Fruit fly (Drosophila melanogaster): ENCODE results near the gene Acat1.

Gene Acat1

DNA sequence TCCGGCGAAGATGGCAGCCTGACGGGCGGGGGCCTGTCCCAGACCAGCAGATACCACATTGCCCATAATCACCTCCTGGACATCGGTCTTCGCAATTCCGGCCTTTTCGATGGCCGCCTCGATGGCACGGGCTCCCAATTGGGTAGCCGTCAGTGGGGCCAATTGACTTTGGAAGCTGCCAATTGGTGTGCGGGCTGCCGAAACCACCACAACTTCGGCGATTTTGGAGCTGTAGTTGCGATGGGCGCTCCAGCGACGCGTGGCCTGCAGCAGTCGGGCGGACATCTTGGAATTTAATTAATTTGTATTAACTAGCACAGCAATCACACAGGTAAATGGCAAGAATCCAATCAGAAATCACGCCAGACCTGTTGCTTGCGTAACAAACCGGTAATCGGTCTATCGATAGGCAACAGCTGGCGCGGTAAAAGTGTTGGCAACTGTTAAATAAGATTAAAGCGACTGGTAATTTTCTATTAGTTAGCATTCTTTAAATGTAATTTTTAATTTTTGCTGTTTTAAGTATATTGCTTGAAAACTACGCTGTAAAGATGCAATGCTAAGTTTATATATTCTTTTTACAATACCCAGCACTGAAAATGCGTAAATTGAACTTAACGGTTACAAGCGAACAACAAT is at the start of gene Acat1:
TSS of gene Acat1 (minus strand) at position 400 of the 639 bp plus-strand sequence.
- TF ChIP-seq noc (tag; optimal IDR thresholded peaks at IDR 0.05): peak; percentile 71

DNA sequence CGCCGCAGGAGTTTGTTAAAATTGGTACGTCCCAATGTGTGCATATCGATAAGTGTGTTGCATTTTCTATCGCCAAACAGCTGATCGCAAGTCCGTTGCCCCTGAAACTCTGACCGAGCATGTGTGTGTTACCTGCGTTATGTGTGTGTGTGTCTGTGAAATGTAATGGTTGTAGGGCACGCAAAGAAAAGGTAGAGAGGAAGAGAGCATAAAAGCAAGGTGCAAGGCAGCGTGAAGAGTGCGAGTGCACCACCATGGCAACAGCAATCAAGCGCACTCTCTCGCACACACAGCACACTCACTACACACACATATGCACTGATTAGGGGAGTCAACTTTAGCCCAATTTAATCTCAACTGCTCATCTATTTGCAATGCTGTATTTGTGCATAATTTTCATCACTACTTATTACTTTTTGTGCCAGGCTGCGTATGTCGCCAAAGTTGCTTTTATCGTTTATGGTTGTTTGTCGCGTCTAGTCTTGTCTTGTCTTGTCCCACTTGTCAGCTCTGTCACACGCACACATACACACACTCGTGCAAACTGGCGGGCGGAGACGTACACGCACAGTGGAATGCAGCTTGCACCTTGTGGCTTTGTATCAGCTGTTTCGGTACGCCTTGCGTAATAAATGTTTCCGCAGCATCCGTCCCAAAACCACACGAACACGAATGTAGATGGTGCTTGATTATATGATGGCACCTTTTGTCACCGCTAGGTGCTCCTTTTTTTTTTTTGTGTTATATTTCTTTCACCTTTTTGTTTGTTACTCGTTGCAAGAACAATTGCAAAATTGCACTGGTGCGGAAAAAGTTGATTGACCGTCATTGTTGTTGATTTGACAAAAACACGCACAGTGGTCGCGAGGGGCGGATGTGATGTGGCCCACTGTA is 49.2 kb upstream of the Acat1 start:
- peak; percentile 28 for TF ChIP-seq noc (tag; optimal IDR thresholded peaks at IDR 0.05)

DNA sequence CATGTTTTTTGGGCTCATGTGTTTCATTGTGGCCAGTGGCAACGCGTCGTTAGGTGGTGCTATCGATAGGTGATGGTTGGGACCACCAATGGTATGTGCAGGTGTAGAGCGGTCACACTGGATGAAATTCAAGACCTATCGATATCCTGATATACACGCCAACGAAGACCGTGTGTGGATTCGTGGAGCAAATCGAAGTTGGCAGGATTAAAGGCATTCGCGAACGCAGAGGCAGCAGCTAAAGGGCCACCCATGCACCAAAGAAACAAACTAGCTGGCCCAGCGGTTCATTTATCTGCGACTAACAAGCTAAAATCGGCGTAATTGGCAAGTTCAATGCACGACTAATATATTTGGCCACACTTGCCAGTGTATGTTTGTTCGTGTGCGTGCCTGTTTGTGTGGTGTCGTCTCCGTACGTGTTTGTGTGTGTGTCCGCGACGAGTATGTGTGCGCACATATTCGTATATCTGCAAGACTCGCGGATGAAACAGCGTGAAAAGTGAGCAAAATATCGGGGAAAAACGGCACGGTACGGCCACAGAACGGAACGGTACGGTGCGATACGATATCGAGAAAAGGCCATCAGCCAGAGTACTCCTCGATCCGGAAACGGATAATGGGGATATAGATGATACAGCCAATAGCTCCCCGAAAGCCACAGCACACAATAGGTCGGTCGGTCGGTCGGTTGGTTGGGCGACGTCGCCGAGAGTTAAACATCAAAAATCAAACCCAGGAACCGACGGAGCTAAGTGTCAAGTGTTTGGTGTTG is 47.4 kb upstream of the Acat1 start, which contains the start of gene Ubr3:
TSS of gene Ubr3 (plus strand) at position 99 of the 775 bp plus-strand sequence.
- TF ChIP-seq noc (tag; optimal IDR thresholded peaks at IDR 0.05): peak; percentile 54

DNA sequence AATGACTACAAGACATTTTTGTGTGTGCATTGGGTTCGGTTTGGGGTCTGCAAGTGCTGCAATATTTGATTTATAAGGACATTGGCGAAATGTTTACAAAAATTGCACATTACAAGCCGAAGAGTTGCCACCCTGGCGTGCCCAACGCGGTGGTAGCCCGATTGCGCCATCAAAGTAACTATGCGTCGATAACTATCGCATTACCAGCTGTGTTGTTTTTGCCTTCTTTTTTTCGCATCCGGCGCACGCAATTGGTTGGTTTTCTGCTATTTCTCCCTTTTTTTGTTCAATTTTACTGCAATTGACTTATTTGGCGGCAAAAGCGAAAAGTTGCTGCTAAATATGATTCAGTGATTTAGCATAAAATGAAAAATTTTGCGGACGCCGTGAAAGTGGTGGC is 46.1 kb upstream of the Acat1 start, which contains the start of gene RpS14b:
TSS of gene RpS14b (plus strand) at position 220 of the 400 bp plus-strand sequence.
- peak; percentile 44 for TF ChIP-seq noc (tag; optimal IDR thresholded peaks at IDR 0.05)

DNA sequence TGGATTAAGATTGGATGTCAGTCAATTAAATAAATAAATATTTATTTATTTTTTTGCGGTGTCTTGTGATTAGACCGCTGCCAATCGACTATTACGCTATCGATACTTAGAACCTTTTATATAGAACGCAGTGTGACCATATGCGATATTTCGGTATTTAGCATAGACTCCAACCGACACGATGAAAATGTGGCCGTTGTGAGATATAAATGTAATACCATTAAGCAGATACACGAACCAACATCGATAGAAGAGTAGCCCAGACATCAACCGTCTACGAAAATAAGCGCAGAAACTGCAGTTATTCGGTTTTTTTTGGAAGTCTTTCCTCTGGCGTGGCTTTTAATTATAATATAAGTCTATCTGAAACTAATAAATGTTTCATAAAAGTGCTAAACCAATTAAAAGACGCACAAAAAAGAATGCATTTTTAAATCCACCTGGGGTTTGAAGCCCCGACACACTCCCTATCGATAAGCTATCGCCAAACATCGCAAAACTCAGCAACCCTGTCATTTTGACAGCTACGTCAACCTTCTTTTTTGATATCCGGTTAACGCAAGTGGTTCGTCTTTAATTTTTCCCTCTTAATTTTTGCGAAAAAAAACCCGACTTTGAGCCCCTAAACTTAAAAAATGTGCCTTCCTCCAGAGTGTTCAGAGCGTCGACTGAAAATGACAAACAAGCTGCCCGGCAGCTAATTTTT is 44.8 kb upstream of the Acat1 start, which contains the start of the genes Dhdds and RpS14a:
TSS of gene Dhdds (minus strand) at position 142 of the 706 bp plus-strand sequence.
TSS of gene RpS14a (plus strand) at position 533 of the 706 bp plus-strand sequence.
- TF ChIP-seq noc (tag; optimal IDR thresholded peaks at IDR 0.05): peak; percentile 8

DNA sequence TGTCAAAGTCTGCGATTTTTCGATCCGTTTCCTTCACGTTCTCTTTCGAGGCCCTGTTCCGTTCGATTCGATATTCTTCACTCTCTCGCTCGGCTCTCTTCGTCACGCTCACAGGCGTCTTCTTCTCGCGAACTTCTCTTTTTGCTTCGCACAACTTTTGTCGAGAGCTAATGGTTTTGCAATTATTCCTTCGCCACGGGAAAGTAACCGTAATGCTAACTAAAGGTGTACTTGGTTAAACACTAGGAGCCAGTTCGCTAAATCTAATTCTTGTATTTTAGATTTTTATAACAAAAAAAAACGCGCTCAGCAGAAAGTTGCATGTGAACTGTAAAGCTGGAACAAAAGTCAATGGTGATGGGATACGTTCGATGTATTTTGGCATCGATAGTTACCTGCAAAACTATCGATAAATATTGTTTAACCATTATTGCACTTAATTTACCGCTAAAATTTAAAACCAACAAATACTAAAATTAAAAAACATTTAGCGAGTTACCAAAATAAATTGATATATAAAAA is 42.5 kb upstream of the Acat1 start, which contains the start of gene mahe:
TSS of gene mahe (minus strand) at position 355 of the 522 bp plus-strand sequence.
- TF ChIP-seq noc (tag; optimal IDR thresholded peaks at IDR 0.05): no peak

DNA sequence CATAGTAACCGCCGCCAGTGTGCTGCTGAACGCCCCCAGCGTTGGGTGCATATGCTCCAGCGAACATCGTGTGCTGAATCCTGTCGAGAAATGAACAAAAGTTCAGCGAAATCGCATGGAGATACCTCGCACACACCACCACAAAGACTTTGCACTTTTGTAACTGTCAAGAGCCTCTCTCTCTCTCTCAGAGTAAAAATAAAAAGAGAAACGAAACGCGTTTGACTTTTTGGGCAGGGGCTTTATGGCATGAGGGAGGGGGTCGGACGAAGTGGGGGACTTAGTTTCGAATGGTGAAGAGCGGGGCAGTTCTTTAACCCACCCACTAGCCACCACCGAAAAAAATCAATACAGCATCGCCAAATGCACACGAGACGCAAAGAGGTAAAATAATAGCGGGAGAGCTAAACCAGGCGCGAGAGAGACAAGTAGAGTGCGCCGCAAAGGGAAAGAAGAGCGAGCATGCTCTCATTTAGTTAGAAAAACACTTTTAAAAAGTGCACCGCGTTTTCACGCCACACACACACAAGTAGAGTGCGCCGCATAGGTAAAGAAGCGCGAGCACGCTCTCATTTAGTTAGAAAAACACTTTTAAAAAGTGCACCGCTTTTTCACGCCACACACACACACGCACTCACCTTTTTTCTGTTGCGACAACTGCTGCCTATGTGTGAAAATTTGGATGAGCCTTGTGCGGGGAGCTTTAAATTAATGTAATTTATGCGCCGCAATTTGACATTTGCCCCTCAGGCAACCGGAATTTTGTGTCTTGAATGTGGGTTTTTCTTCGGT is 41.8 kb upstream of the Acat1 start:
- TF ChIP-seq noc (tag; optimal IDR thresholded peaks at IDR 0.05): no peak

DNA sequence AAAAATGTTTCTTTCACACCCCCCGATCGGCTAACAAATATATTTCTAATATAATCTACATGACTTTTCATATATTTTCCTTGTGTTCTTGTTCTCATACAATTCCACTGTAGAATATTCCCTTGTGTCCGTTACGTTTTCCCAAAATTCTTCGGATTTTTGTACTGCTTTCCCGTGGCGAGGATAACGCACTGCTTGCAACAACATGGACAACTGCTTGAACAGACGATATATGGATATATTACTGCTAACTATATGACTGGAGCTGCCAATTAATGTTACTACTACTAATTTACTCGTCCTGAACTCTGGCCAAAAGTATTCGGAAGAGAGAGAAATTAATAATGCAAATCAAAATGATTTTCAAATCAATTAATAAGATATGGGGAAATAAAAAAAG is 36.3 kb upstream of the Acat1 start:
- no peak for TF ChIP-seq noc (tag; optimal IDR thresholded peaks at IDR 0.05)

DNA sequence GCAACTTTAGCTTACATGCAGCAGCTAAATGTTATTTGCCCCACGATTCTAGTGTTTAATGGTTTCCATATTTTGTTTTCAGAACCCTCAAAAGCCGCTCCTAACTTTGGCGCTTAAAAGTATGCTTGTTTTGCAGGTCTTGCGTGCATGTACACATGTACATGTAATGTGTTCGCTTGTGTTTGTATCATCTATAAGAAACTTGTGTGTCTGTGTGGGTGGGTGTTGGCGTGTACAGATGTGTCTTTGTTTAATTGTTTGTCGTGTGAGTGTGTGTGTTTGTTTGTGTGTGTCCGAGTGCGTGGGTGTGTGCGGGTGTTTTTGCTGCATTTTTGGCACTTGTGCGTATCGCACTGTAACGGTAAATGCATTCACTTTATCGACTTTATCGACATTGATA is 34.5 kb upstream of the Acat1 start:
- TF ChIP-seq noc (tag; optimal IDR thresholded peaks at IDR 0.05): no peak

DNA sequence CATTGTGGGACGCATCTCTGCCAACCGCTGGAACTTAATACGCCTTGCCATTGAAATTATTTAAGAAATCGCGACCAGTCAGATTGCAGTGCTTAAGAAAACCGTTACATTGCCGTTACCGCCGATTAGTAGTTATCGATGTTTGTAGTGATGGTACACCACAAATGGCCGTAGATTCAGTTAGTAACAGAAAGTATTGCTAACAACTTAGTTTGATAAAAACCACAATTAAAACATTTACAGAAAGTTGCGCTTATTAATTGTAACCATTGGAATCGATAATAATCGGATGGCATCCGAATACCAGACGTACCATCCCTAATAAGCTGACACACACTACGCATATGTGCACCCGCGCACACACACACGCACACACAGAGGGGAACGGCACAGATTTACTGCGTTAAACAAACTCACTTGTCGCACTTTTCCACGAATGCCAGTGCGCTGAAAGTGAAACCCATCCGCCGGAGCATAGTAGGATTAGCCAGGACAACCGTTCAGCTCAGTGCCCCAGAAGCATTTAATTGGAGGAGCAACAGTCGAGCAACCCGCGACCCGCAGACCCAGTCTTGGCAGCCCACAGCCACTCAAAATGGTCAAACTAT is 31.6 kb upstream of the Acat1 start, which contains the start of the genes hdm and Ykt6:
TSS of gene hdm (minus strand) at position 51 of the 608 bp plus-strand sequence.
TSS of gene Ykt6 (plus strand) at position 329 of the 608 bp plus-strand sequence.
- TF ChIP-seq noc (tag; optimal IDR thresholded peaks at IDR 0.05): no peak

DNA sequence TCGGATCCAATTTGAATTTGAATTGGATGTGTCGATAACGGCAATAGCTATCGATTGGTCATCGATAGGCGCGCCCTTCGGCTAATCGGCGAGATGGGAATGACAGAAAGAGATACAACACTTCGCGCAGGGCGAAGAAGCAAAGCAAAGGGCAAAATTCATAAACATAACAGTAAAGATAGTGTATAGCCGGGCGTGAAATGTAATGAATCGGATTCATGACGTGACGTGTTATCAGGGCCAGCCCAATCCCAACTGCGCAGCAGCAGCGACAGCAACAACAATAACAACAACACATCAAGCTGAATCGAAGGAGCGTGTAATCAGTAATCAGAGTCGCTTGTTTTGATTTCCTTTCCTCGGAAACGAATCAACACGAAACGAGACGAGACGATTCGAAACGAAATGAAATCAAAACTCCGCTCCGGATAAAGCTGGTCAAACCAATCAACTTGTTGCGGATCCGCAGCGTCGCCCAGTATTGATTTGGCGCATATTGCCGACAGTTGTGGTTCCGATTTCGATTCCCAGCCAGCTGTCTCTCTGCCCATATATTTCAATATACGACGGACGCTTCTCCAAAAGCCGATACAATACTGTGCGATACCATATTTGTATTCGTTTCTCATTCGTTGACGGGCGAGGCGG is 23.5 kb upstream of the Acat1 start, which contains the start of gene snz:
TSS of gene snz (plus strand) at position 107 of the 648 bp plus-strand sequence.
- no peak for TF ChIP-seq noc (tag; optimal IDR thresholded peaks at IDR 0.05)

DNA sequence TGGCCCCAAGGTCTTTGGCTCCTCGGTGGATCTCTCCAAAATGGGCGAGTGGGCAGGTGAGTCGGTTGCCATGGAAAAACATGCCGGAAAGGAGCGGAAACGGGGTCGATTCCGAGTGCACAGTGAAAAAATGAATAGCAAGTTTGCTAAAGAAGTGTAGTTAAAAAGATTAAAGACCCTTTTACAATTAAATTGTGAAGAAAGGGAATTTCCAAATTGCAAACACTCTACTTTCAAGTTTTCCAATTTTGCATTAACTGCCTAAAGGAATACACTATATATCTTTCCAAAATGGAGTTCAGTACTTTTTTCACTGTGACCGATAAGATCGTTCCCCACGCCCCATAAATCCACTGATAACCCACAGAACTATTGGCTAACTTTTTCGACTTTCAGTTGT is 20.9 kb upstream of the Acat1 start:
- no peak for TF ChIP-seq noc (tag; optimal IDR thresholded peaks at IDR 0.05)

DNA sequence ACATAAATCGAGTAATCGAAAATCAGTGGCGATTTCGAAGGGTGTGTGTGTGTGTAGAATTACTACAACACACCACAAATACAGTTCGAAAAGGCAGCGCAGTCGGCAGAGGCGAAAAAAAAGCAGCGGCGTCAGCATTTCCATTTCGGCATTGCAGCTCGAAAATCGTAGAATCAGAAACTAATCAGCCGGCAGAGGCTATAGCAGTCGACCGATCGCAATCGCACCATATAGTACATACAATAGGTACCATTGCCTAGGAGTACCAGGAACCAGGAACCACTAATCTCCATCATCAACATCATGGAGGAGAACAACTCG is 20.4 kb upstream of the Acat1 start:
- no peak for TF ChIP-seq noc (tag; optimal IDR thresholded peaks at IDR 0.05)
